Fruit fly (Drosophila melanogaster) Kc167 (cell line): ENCODE data around the gene CG2100.

Source experiments
- Myc ChIP-seq: fragments of >200 bp; optimal IDR thresholded peaks from 2 replicates; lab custom pipeline; 2017; ENCODE audit warnings: missing external identifiers
- Sin3A ChIP-seq: fragments of >200 bp; optimal IDR thresholded peaks from 2 replicates; lab custom pipeline; 2018; ENCODE audit warnings: missing external identifiers
- h ChIP-seq: fragments of >200 bp; optimal IDR thresholded peaks from 3 replicates; lab custom pipeline; 2018; ENCODE audit warnings: missing external identifiers
- insv ChIP-seq: fragments of >200 bp; optimal IDR thresholded peaks from 3 replicates; lab custom pipeline; 2018; ENCODE audit warnings: missing external identifiers
- psq ChIP-seq: fragments of >200 bp; optimal IDR thresholded peaks from 2 replicates; lab custom pipeline; 2017; ENCODE audit warnings: missing external identifiers
- ttk ChIP-seq: sonication (Bioruptor generic); optimal IDR thresholded peaks from 2 replicates; lab custom pipeline; 2017; ENCODE audit warnings: missing external identifiers

The CG2100 gene

DNA sequence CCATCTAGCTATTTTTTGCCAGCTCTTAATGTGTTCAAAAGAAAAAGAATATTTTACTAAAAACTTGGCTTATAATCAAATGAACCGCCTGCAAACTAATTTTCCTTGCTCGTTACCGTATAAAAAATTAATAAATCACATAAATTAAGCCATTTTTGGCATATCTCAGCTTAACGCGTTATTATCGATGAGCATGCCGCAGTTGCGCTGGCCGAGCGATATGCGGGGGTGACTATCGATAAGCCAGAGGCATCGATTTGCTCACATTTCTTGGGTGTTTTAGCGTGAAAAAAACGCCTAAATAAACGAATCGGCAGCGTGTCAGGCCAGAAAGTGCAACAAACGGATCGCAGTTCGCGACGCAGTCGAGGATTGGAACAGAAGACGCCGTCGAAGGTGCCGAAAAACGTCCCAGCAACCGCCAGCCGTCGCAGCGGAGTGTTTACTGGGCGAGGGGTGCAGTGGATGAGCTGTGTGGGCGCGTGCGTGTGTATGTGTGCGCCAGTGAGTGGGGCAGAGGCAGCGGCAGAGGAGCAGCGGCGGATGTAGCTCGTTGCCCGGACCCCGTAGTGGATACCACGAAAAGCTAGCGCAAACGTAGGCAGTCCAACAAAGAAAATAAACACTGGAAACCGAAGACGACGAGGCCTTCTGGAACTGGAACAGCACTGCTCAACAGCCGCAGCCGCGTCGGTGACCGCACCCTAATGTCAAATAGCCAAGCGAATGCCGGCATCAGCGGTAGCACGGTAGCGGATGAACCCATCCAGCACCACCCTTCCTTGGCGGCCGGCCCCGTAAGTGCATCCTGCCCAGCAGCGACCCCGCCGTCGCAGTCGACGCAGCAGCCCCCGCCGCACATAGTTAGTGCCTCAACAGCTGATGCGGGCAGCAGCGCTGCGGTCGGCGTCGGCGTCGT is 6.4 kb upstream of the CG2100 start, which contains the start of the genes Sym and Madm:
Gene Sym, minus strand, starts transcription at position 199 of the 919 bp plus-strand sequence.
Gene Madm, plus strand, starts transcription at position 233 of the 919 bp plus-strand sequence.
- no peak for TF ChIP-seq h (lab: Kevin White, UChicago)
- no peak for TF ChIP-seq insv (lab: Kevin White, UChicago)
- no peak for TF ChIP-seq psq (lab: Kevin White, UChicago)
- no peak for TF ChIP-seq ttk (lab: Kevin White, UChicago)
- no peak for TF ChIP-seq Myc
- TF ChIP-seq Sin3A = no peak

DNA sequence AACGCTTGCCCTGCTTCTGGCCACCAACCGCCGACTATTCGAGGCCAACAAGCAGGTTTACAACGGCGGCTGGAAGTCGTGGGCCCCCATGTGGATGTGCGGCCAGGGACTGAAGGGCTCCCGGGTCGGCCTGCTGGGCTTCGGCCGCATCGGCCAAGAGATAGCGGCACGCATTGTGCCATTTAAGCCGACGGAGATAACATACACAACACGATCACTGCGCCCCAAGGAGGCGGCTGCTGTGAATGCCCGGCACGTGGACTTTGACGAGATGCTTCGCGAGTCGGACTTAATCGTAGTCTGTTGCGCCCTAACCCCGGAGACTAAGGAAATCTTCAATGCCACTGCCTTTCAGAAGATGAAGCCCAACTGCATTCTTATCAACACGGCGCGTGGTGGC is 1.1 kb upstream of the CG2100 start:
- TF ChIP-seq ttk (lab: Kevin White, UChicago) (no peak), Sin3A (no peak), Myc (no peak), psq (lab: Kevin White, UChicago) (no peak), h (lab: Kevin White, UChicago) (no peak), insv (lab: Kevin White, UChicago) (no peak)

DNA sequence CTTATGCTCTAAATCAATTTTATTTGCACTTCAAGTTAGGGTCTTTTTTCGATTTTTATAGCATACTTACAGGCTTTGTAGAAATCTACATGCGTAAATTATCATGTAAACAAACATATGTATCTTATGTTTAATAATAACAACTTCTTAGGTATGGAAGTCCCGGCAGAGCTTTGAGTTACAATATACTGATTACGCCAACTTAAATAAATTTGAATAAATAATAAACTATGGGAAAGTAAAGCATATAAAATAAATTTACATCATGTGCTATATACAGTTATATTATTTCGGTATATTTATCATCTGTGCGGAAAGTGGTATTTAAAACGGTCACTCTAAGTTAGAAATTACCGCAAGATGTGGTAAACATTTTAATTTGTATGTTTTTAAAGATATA is 3.0 kb downstream of the CG2100 start, which contains the start of gene CG1239:
Gene CG1239, plus strand, starts transcription at position 333 of the 400 bp plus-strand sequence.
- TF ChIP-seq h (lab: Kevin White, UChicago) (no peak), Sin3A (no peak), insv (lab: Kevin White, UChicago) (no peak), ttk (lab: Kevin White, UChicago) (no peak), psq (lab: Kevin White, UChicago) (no peak), Myc (no peak)

DNA sequence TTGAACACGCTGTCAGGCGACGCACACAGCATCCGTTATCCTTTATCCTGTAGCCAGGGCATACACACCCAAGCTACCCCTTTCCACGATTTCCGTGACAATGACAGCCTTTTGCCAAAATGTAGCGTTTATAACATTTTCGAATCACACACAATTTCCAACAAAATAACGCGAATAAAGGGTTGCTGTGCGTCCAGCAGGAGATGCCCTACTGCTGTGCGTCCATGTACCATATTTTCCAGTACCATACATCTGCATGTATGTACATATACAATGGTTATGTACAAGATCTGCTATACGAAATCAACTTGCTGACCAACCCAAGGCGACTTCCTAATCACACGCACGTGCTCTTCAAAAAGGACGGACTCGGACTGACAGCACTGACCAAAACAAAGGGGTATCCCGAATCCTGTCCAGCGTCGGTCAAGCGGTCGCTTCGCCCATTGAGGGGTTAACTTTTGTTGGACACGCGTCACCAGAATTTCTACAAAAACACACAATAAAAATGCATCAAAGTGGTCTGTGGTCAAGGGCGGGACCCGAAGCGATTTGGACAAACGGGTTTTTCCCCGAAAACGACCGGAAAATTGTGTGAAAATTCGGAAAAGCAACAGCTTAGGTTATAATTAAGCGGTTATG is 8.3 kb downstream of the CG2100 start:
- no peak for TF ChIP-seq Myc
- no peak for TF ChIP-seq h (lab: Kevin White, UChicago)
- no peak for TF ChIP-seq psq (lab: Kevin White, UChicago)
- TF ChIP-seq ttk (lab: Kevin White, UChicago) = no peak
- no peak for TF ChIP-seq Sin3A
- no peak for TF ChIP-seq insv (lab: Kevin White, UChicago)

DNA sequence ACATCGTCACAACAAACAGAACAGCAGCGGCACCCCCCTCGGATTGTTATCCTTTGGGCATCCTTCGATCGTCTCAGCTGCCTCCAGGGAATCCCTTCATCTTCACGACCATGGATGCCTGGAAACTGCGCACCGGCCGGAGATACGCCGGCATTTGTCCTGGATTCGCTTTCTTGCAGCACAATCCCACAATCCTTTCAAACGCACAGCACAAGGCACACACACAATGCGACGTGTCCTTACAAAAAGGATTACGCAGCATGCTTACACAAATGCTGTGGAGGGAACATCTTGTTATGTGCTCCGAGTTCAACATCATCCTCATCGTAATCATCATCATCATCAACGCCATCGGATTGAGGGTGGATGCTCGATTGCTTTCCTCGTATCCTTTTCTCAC is 13.0 kb downstream of the CG2100 start:
- TF ChIP-seq h (lab: Kevin White, UChicago) (no peak), ttk (lab: Kevin White, UChicago) (no peak), Sin3A (no peak), Myc (no peak)

DNA sequence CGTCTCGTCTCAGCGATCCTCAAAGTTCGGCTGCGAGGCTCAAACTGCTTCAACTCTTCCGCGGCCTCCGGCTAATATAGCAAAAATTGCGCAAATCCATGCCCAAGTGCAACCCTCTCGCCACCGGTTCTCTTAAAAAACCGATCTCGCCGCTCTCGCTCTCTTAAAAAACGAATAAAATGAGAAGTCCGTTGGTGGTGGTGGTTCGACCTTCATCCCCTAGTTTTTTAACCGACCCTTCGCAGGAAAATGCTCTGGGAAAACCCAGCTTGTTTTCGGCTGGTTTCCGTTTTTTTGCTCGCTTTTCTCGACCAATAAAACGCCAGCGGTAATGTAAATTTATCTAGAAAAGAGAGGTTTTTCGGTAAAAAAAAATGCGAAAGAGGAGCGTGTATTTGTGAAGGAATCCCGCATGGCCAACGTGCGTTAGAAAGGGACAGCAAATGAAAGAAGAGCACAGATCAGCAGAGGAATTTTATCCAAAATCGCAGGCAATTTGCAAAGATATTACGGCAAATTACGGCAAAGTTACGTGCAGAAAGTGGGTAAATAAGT is 19.3 kb downstream of the CG2100 start, which contains the start of gene cas:
Gene cas, minus strand, starts transcription at position 51 of the 555 bp plus-strand sequence.
- TF ChIP-seq psq (lab: Kevin White, UChicago) (no peak), Sin3A (no peak), ttk (lab: Kevin White, UChicago) (no peak), h (lab: Kevin White, UChicago) (no peak), insv (lab: Kevin White, UChicago) (no peak), Myc (no peak)

DNA sequence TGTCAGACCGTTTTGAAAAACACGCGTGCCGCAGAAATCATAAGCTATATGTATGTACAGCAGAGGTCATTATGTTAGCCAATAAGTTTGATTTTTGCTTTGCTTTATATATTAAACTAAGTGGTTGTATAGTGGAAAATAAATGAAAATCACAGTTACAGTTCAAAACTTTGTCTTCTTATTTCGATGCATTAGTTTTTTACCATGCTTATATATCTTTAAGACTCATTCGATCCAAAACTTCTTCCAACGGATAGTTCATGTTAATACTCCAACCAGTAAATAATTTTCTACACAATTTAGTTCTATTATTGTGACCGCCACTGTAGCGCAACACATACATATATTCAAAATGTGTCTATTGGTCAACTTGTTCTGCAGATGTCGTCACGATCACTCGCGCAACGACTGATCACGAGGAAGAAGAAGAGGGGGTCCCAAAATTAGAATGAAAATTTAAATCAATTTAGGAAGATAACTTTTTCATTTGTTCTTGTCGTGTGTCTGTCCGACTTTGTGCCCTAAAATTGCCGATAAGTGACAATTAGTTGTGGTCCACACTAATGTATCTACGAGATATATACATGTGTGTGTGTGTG is 30.6 kb downstream of the CG2100 start:
- TF ChIP-seq ttk (lab: Kevin White, UChicago) = no peak
- TF ChIP-seq insv (lab: Kevin White, UChicago) = no peak
- no peak for TF ChIP-seq h (lab: Kevin White, UChicago)
- TF ChIP-seq psq (lab: Kevin White, UChicago) = no peak
- no peak for TF ChIP-seq Sin3A
- TF ChIP-seq Myc = no peak

DNA sequence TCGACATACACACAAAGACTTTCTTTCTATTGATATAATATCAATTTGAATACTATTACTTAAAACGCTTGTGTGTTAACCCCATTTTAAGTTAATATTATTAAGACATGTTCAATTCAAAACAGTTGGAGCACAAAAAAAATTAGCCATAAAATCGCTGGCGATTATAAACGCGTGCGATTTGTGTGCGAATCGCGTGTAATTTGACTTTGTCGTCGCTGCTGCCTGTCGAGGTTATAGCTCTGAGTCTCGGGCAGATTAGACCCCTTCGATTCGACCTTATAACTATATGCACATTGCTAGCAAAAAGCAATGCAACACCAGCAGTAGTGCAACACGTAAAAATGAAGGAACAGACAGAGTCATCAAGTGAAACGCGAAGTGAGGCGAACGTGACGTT is 31.2 kb downstream of the CG2100 start:
- TF ChIP-seq Sin3A (no peak), insv (lab: Kevin White, UChicago) (no peak), Myc (no peak), h (lab: Kevin White, UChicago) (no peak), ttk (lab: Kevin White, UChicago) (no peak), psq (lab: Kevin White, UChicago) (no peak)

DNA sequence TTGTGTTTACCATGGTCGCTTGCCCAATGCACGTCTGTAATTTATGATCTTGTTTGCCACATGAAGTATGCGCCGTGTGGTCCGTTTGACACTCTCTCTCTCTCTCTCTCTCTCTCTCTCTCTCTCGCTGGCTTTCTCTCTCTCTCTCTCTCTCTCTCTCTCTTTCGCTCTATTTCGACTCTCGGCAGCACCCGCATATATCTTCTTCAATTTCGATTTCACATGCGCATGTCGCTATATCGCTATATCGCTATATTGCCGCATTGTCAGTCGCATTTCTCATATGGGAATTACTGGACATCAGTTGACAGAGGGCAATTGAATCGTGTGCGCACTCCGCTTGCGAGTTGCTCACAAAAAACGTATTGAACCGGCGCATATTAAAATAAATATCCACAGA is 35.1 kb downstream of the CG2100 start:
- TF ChIP-seq insv (lab: Kevin White, UChicago) (no peak), Myc (no peak), Sin3A (no peak), ttk (lab: Kevin White, UChicago) (no peak)

DNA sequence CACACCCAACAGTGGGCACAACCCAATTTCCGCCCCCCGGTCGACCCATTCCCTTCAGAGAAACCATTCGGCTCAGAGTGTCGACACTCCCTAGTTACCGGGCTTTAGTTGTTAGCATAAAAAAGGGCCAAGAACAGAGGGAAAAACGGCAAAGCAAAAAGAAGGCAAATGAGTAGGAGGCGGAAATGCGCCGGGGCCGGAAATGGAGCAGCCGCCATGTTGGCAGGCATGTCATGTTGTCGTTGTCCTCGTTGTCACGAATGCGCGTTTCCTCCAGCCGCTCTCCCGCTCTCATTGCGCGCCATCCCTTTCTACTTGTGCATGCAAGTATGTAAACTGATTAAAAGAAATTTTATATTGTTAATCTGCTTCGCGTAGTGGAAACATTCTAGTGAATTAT is 39.8 kb downstream of the CG2100 start:
- no peak for TF ChIP-seq psq (lab: Kevin White, UChicago)
- TF ChIP-seq insv (lab: Kevin White, UChicago) = no peak
- no peak for TF ChIP-seq h (lab: Kevin White, UChicago)
- no peak for TF ChIP-seq Myc
- TF ChIP-seq Sin3A = no peak
- TF ChIP-seq ttk (lab: Kevin White, UChicago) = no peak

DNA sequence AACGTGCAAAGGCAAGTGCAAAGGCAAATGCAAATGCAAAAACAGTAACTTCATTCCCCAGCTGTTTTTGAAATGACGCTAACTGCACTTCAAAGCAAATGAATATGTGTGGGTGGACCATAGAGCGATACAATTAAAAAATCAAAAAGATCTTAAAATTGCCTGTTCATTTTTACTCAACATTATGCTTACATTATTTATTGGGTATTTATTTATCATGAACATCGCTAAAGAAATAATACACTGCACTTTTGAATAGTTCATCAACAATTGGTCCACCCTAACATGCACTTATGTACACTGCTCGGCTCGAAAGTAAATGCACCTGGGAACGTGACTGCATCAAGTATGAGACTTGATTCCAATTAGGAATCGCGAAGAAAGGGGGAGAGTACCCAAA is 41.7 kb downstream of the CG2100 start:
- TF ChIP-seq psq (lab: Kevin White, UChicago) (no peak), ttk (lab: Kevin White, UChicago) (no peak), Sin3A (no peak), h (lab: Kevin White, UChicago) (no peak), Myc (no peak), insv (lab: Kevin White, UChicago) (no peak)
